Fruit fly (Drosophila melanogaster): ENCODE data around the gene CG12723.

dm6 chrX:13236516-13237245, 45.0 kb upstream of the CG12723 start, which contains the start of gene CG32639:
- TF ChIP-seq CG6163 (GFP tag; IDR thresholded peaks at IDR 0.05), result no peak
- TF ChIP-seq CG16779 (tag; optimal IDR thresholded peaks at IDR 0.05), result no peak
- no peak for TF ChIP-seq CG6808 (GFP tag; optimal IDR thresholded peaks at IDR 0.05)
- no peak for TF ChIP-seq Smox (GFP tag; optimal IDR thresholded peaks at IDR 0.05)
- TF ChIP-seq Met (GFP tag; optimal IDR thresholded peaks at IDR 0.05), result no peak
- TF ChIP-seq Gug (GFP tag; IDR thresholded peaks at IDR 0.05), result no peak
- TF ChIP-seq CG6854 (GFP tag; optimal IDR thresholded peaks at IDR 0.05), result no peak
- no peak for TF ChIP-seq Hr39 (GFP tag; optimal IDR thresholded peaks at IDR 0.05)

Data from whole organism, prepupa.